Worm (Caenorhabditis elegans): ENCODE data around the gene Y39A1A.3.

Gene Y39A1A.3

DNA sequence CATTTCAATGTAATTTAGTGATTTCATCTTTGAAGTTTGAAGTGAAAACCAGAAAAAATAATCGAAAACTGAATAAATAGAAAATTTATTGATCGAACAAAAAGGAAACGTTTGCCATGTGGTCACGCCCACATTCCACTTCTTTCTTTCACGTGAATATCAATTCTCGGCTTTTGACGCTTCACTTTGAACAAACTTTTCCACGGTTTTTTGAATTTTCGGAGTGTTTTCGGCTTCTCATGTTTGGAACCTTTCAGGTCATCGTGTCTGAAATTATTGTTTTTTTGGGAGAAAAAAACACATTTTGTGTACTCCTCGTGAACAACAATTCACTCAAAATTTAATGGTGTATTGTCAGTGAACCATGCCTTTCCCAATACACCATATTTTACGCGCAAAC lies 43.4 kb downstream of the Y39A1A.3 start, which contains the start of gene T21C12.8:
Gene T21C12.8, minus strand, starts transcription at position 101 of the 400 bp plus-strand sequence.
- TF ChIP-seq tra-4 (tag; optimal IDR thresholded peaks at IDR 0.05): no peak
- TF ChIP-seq hnd-1 (tag; optimal IDR thresholded peaks at IDR 0.05): no peak
- TF ChIP-seq ceh-13 (GFP tag; optimal IDR thresholded peaks at IDR 0.05): no peak
- TF ChIP-seq F13C5.2 (tag; optimal IDR thresholded peaks at IDR 0.05): no peak
- TF ChIP-seq scrt-1 (GFP tag; IDR thresholded peaks at IDR 0.05): no peak
- TF ChIP-seq tbx-11 (GFP tag; IDR thresholded peaks at IDR 0.05): no peak
- no peak for TF ChIP-seq pes-1 (GFP tag; IDR thresholded peaks at IDR 0.05)
- no peak for TF ChIP-seq sea-1 (GFP tag; conservative IDR thresholded peaks at IDR 0.05)
- no peak for TF ChIP-seq flt-1 (GFP tag; IDR thresholded peaks at IDR 0.05)
- TF ChIP-seq aly-1 (tag; optimal IDR thresholded peaks at IDR 0.05): no peak
- TF ChIP-seq ceh-36 (tag; optimal IDR thresholded peaks at IDR 0.05): no peak
- no peak for TF ChIP-seq ama-1 (optimal IDR thresholded peaks at IDR 0.05)
